Worm (Caenorhabditis elegans) whole organism, early embryonic: ENCODE measurements around the gene sec-24.1.

Source experiments
- F13C5.2 ChIP-seq: sonication (generic microtip); optimal IDR thresholded peaks from 2 replicates; lab custom pipeline; 2017; ENCODE audit warnings: mild to moderate bottlenecking, missing genetic modification characterization, inconsistent platforms, missing compliant biosample characterization
- ama-1 ChIP-seq: fragments of 150-350 bp; optimal IDR thresholded peaks from 2 replicates; lab custom pipeline; 2014
- ceh-13 ChIP-seq: fragments of 200-800 bp; sonication (Bioruptor generic); optimal IDR thresholded peaks from 2 replicates; lab custom pipeline; 2018; ENCODE audit warnings: mild to moderate bottlenecking, missing genetic modification characterization, missing compliant biosample characterization

ce11 chrIV:11548671-11549070, 17.3 kb downstream of the sec-24.1 start, which contains the start of gene M04B2.7:
- TF ChIP-seq ama-1 (lab: Kevin White, UChicago) (no peak), ceh-13 (GFP tag; lab: Kevin White, UChicago) (no peak), F13C5.2 (tag; lab: Kevin White, UChicago) (no peak)
